Worm (Caenorhabditis elegans) whole organism, L3 larva: ENCODE data around the gene btbd-10.

Experiments
- lin-39 ChIP-seq: fragments of 150-350 bp; optimal IDR thresholded peaks from 2 replicates; lab custom pipeline; 2018; ENCODE audit warnings: missing biosample characterization, missing genetic modification reagents, missing genetic modification characterization
- nhr-11 ChIP-seq: fragments of 150-350 bp; optimal IDR thresholded peaks from 2 replicates; lab custom pipeline; 2014; ENCODE audit warnings: missing biosample characterization, missing genetic modification characterization
- nhr-237 ChIP-seq: fragments of 150-350 bp; optimal IDR thresholded peaks from 2 replicates; lab custom pipeline; 2014; ENCODE audit warnings: missing biosample characterization, missing genetic modification characterization
- nhr-28 ChIP-seq: fragments of 150-350 bp; optimal IDR thresholded peaks from 2 replicates; lab custom pipeline; 2014; ENCODE audit warnings: missing biosample characterization, missing genetic modification characterization
- pha-4 ChIP-seq: fragments of 150-350 bp; optimal IDR thresholded peaks from 2 replicates; lab custom pipeline; 2014; ENCODE audit warnings: missing biosample characterization, missing genetic modification reagents, missing genetic modification characterization
- snpc-4 ChIP-seq: fragments of 150-350 bp; optimal IDR thresholded peaks from 2 replicates; lab custom pipeline; 2014; ENCODE audit warnings: missing biosample characterization, missing genetic modification characterization
- tbx-2 ChIP-seq: sonication (generic microtip); optimal IDR thresholded peaks from 2 replicates; lab custom pipeline; 2016; ENCODE audit warnings: mild to moderate bottlenecking, missing genetic modification characterization, missing compliant biosample characterization
- unc-62 ChIP-seq: fragments of 150-350 bp; sonication (generic microtip); optimal IDR thresholded peaks from 4 replicates; lab custom pipeline; 2014; ENCODE audit warnings: missing biosample characterization, missing genetic modification reagents, missing genetic modification characterization
- zag-1 ChIP-seq: fragments of 150-350 bp; optimal IDR thresholded peaks from 2 replicates; lab custom pipeline; 2014; ENCODE audit warnings: missing biosample characterization, missing genetic modification characterization

DNA sequence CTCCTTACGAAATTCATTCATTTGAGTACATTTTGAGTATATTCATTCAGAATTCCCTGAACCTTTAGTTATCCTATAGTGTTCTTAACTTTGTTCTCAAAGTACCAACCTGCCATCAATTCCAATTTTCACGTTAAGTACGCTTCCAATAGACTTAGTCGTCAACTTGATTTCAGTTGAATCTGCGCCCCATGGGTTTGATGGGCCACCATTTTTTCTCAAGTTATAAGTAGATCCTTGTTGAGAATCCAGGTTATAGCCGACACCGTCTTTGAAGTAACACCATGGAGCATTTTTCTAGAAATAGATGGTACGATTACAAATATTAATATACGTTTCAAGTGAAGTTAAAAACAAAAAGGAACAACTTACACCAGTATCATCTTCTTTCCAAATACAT is 19.9 kb downstream of the btbd-10 start:
- TF ChIP-seq zag-1 (tag; lab: Kevin White, UChicago) (no peak), lin-39 (tag; lab: Kevin White, UChicago) (no peak), nhr-11 (tag; lab: Kevin White, UChicago) (no peak), nhr-237 (tag; lab: Kevin White, UChicago) (no peak), nhr-28 (tag; lab: Kevin White, UChicago) (no peak), unc-62 (no peak), tbx-2 (no peak), pha-4 (tag; lab: Kevin White, UChicago) (no peak), snpc-4 (tag; lab: Kevin White, UChicago) (no peak)
